Fruit fly (Drosophila melanogaster): Measurements from ENCODE around the gene bur.

- TF ChIP-seq Hr39 (optimal IDR thresholded peaks at IDR 0.05), result no peak
- no peak for TF ChIP-seq Hr78 (GFP tag; optimal IDR thresholded peaks at IDR 0.05)
- no peak for TF ChIP-seq btn (GFP tag; optimal IDR thresholded peaks at IDR 0.05)
- no peak for TF ChIP-seq jumu (GFP tag; optimal IDR thresholded peaks at IDR 0.05)
- TF ChIP-seq CG2116 (GFP tag; optimal IDR thresholded peaks at IDR 0.05), result peak; percentile 93
- TF ChIP-seq Bteb2 (GFP tag; optimal IDR thresholded peaks at IDR 0.05), result peak; percentile 53
- TF ChIP-seq chn (GFP tag; optimal IDR thresholded peaks at IDR 0.05), result no peak
- TF ChIP-seq CG2678 (tag; optimal IDR thresholded peaks at IDR 0.05), result peak; percentile 64
- TF ChIP-seq Eip74EF (GFP tag; optimal IDR thresholded peaks at IDR 0.05), result peak in 1 of 2 experiments; percentile 48
- TF ChIP-seq sd (tag; optimal IDR thresholded peaks at IDR 0.05), result no peak
- peak; percentile 56 for TF ChIP-seq CG8290 (GFP tag; optimal IDR thresholded peaks at IDR 0.05)
- peak in 1 of 2 experiments; percentile 68 for TF ChIP-seq CG8290 (tag; optimal IDR thresholded peaks at IDR 0.05)
- peak; percentile 66; the same call in 1 of the 2 replicates for TF ChIP-seq Xrp1 (GFP tag; IDR thresholded peaks at IDR 0.05)
Observed at dm6 chr2L:21149053-21149452, 30.4 kb downstream of the bur start.

Measured in whole organism, embryonic.